Fruit fly (Drosophila melanogaster) whole organism, embryonic: Measurements from ENCODE around the gene CG44405.

Source experiments
- ATbp ChIP-seq: fragments of 200-800 bp; sonication (Bioruptor generic); optimal IDR thresholded peaks from 2 replicates; lab custom pipeline; 2017; ENCODE audit warnings: missing biosample characterization, mild to moderate bottlenecking, missing genetic modification characterization, missing genetic modification reagents
- Abd-B ChIP-seq: fragments of 200-800 bp; sonication (Bioruptor generic); optimal IDR thresholded peaks from 2 replicates; lab custom pipeline; 2018; ENCODE audit warnings: missing biosample characterization, mild to moderate bottlenecking, missing genetic modification characterization, moderate library complexity
- Atf3 ChIP-seq: fragments of 200-800 bp; sonication (Bioruptor generic); optimal IDR thresholded peaks from 3 replicates; lab custom pipeline; 2016; ENCODE audit warnings: missing biosample characterization, missing genetic modification characterization
- BEAF-32 ChIP-seq: fragments of 200-800 bp; sonication (Bioruptor generic); optimal IDR thresholded peaks from 3 replicates; lab custom pipeline; 2017; ENCODE audit warnings: missing biosample characterization, missing genetic modification characterization, mild to moderate bottlenecking, moderate library complexity, missing genetic modification reagents
- CG10565 ChIP-seq: fragments of 200-800 bp; sonication (Bioruptor generic); optimal IDR thresholded peaks from 3 replicates; lab custom pipeline; 2016; ENCODE audit warnings: missing biosample characterization, mild to moderate bottlenecking, missing genetic modification characterization
- CG11456 ChIP-seq: fragments of 200-800 bp; sonication (Bioruptor generic); IDR thresholded peaks from 3 replicates; pipeline ENCODE4 v1.3.6; 2022; ENCODE audit warnings: missing biosample characterization, missing genetic modification characterization
- CG11696 ChIP-seq: fragments of 200-800 bp; sonication (Bioruptor generic); IDR thresholded peaks from 2 replicates; pipeline ENCODE4 v1.3.6; 2022; ENCODE audit warnings: missing biosample characterization, missing genetic modification characterization
- CG15479 ChIP-seq: fragments of 200-800 bp; sonication (Bioruptor generic); optimal IDR thresholded peaks from 3 replicates; lab custom pipeline; 2019; ENCODE audit warnings: missing biosample characterization, mild to moderate bottlenecking, missing genetic modification characterization, moderate library complexity
- CG15514 ChIP-seq: fragments of 200-800 bp; sonication (Bioruptor generic); optimal IDR thresholded peaks from 3 replicates; lab custom pipeline; 2017; ENCODE audit warnings: missing biosample characterization, missing genetic modification characterization, mild to moderate bottlenecking, moderate library complexity, missing genetic modification reagents
- CG17328 ChIP-seq: fragments of 200-800 bp; sonication (Bioruptor generic); IDR thresholded peaks from 2 replicates; pipeline ENCODE4 v1.3.6; 2022; ENCODE audit warnings: missing biosample characterization, missing genetic modification characterization
- CG17359 ChIP-seq: fragments of 200-800 bp; sonication (Bioruptor generic); optimal IDR thresholded peaks from 3 replicates; lab custom pipeline; 2018; ENCODE audit warnings: missing biosample characterization, mild to moderate bottlenecking, missing genetic modification characterization, moderate library complexity
- CG17568 ChIP-seq: fragments of 200-800 bp; sonication (Bioruptor generic); optimal IDR thresholded peaks from 2 replicates; lab custom pipeline; 2018; ENCODE audit warnings: missing biosample characterization, mild to moderate bottlenecking, missing genetic modification characterization, moderate library complexity
- CG2116 ChIP-seq: fragments of 200-800 bp; sonication (Bioruptor generic); optimal IDR thresholded peaks from 3 replicates; lab custom pipeline; 2018; ENCODE audit warnings: missing biosample characterization, mild to moderate bottlenecking, missing genetic modification characterization
- CG2889 ChIP-seq: fragments of 200-800 bp; sonication (Bioruptor generic); IDR thresholded peaks from 3 replicates; pipeline ENCODE4 v1.3.6; 2022; ENCODE audit warnings: missing biosample characterization, missing genetic modification characterization
- CG34376 ChIP-seq: fragments of 200-800 bp; sonication (Bioruptor generic); optimal IDR thresholded peaks from 2 replicates; lab custom pipeline; 2018; ENCODE audit warnings: missing biosample characterization, mild to moderate bottlenecking, missing genetic modification characterization
- CG4282 ChIP-seq: fragments of 200-800 bp; sonication (Bioruptor generic); optimal IDR thresholded peaks from 2 replicates; lab custom pipeline; 2016; ENCODE audit warnings: missing biosample characterization, missing genetic modification characterization
- CG4328 ChIP-seq: fragments of 200-800 bp; sonication (Bioruptor generic); optimal IDR thresholded peaks from 3 replicates; lab custom pipeline; 2017; ENCODE audit warnings: missing biosample characterization, missing genetic modification reagents, missing genetic modification characterization
- CG4730 ChIP-seq: fragments of 200-800 bp; sonication (Bioruptor generic); IDR thresholded peaks from 2 replicates; pipeline ENCODE4 v1.3.6; 2022; ENCODE audit warnings: missing biosample characterization, missing genetic modification characterization
- CG5953 ChIP-seq: fragments of 200-800 bp; sonication (Bioruptor generic); IDR thresholded peaks from 2 replicates; pipeline ENCODE4 v1.3.6; 2022; ENCODE audit warnings: missing biosample characterization, missing genetic modification characterization
- CG8765 ChIP-seq: fragments of 200-800 bp; sonication (Bioruptor generic); IDR thresholded peaks from 2 replicates; pipeline ENCODE4 v1.3.6; 2022; ENCODE audit warnings: missing biosample characterization, missing genetic modification characterization
- Deaf1 ChIP-seq: fragments of 200-800 bp; optimal IDR thresholded peaks from 3 replicates; lab custom pipeline; 2019; ENCODE audit warnings: missing biosample characterization, mild to moderate bottlenecking, missing genetic modification characterization, moderate library complexity
- Dek ChIP-seq: fragments of 200-800 bp; sonication (Bioruptor generic); optimal IDR thresholded peaks from 3 replicates; lab custom pipeline; 2019; ENCODE audit warnings: missing biosample characterization, mild to moderate bottlenecking, missing genetic modification characterization, moderate library complexity
- Fer1 ChIP-seq: fragments of 200-800 bp; sonication (Bioruptor generic); optimal IDR thresholded peaks from 2 replicates; lab custom pipeline; 2017; ENCODE audit warnings: missing biosample characterization, mild to moderate bottlenecking, missing genetic modification characterization
- H2.0 ChIP-seq: fragments of 200-800 bp; sonication (Bioruptor generic); IDR thresholded peaks from 2 replicates; pipeline ENCODE4 v1.3.6; 2022; ENCODE audit warnings: missing biosample characterization, missing genetic modification characterization
- HHEX ChIP-seq: fragments of 200-800 bp; sonication (Bioruptor generic); optimal IDR thresholded peaks from 3 replicates; lab custom pipeline; 2017; ENCODE audit warnings: missing biosample characterization, mild to moderate bottlenecking, missing genetic modification characterization, missing genetic modification reagents
- Mes4 ChIP-seq: fragments of 200-800 bp; sonication (Bioruptor generic); optimal IDR thresholded peaks from 2 replicates; lab custom pipeline; 2016; ENCODE audit warnings: missing biosample characterization, missing genetic modification characterization
- Sox100B ChIP-seq: fragments of 200-800 bp; sonication (Bioruptor generic); optimal IDR thresholded peaks from 3 replicates; lab custom pipeline; 2018; ENCODE audit warnings: missing biosample characterization, mild to moderate bottlenecking, missing genetic modification characterization
- Spps ChIP-seq: fragments of 200-800 bp; sonication (Bioruptor generic); optimal IDR thresholded peaks from 2 replicates; lab custom pipeline; 2018; ENCODE audit warnings: missing biosample characterization, mild to moderate bottlenecking, missing genetic modification characterization
- TFAM ChIP-seq: fragments of 200-800 bp; sonication (Bioruptor generic); optimal IDR thresholded peaks from 2 replicates; lab custom pipeline; 2017; ENCODE audit warnings: missing biosample characterization, missing genetic modification characterization, inconsistent platforms
- al ChIP-seq: fragments of 200-800 bp; sonication (Bioruptor generic); IDR thresholded peaks from 2 replicates; pipeline ENCODE4 v1.3.6; 2022; ENCODE audit warnings: missing biosample characterization, missing genetic modification characterization
- az2 ChIP-seq: fragments of 200-800 bp; sonication (Bioruptor generic); optimal IDR thresholded peaks from 3 replicates; lab custom pipeline; 2016; ENCODE audit warnings: missing biosample characterization, missing genetic modification characterization
- btn ChIP-seq: fragments of 200-800 bp; sonication (Bioruptor generic); optimal IDR thresholded peaks from 2 replicates; lab custom pipeline; 2016; ENCODE audit warnings: missing biosample characterization, missing genetic modification characterization
- cato ChIP-seq: fragments of 200-800 bp; sonication (Bioruptor generic); optimal IDR thresholded peaks from 2 replicates; lab custom pipeline; 2016; ENCODE audit warnings: missing biosample characterization, missing genetic modification characterization, borderline replicate concordance
- caup ChIP-seq: fragments of 200-800 bp; sonication (Bioruptor generic); optimal IDR thresholded peaks from 3 replicates; lab custom pipeline; 2017; ENCODE audit warnings: missing biosample characterization, mild to moderate bottlenecking, missing genetic modification characterization, moderate library complexity; ENCODE audit not compliant: severe bottlenecking
- cwo ChIP-seq: fragments of 200-800 bp; sonication (Bioruptor generic); optimal IDR thresholded peaks from 3 replicates; lab custom pipeline; 2017; ENCODE audit warnings: missing biosample characterization, missing genetic modification characterization, mild to moderate bottlenecking, moderate library complexity, missing genetic modification reagents
- danr ChIP-seq: fragments of 200-800 bp; sonication (Bioruptor generic); IDR thresholded peaks from 2 replicates; pipeline ENCODE4 v1.3.6; 2022; ENCODE audit warnings: missing biosample characterization, missing genetic modification characterization
- fd3F ChIP-seq: fragments of 200-800 bp; sonication (Bioruptor generic); optimal IDR thresholded peaks from 2 replicates; lab custom pipeline; 2018; ENCODE audit warnings: missing biosample characterization, mild to moderate bottlenecking, missing genetic modification characterization, moderate library complexity
- gcm2 ChIP-seq: fragments of 200-800 bp; sonication (Bioruptor generic); optimal IDR thresholded peaks from 2 replicates; lab custom pipeline; 2016; ENCODE audit warnings: missing biosample characterization, missing genetic modification characterization
- gro ChIP-seq: fragments of 200-800 bp; sonication (Bioruptor generic); optimal IDR thresholded peaks from 2 replicates; lab custom pipeline; 2016; ENCODE audit warnings: missing biosample characterization, missing genetic modification characterization
- gsb ChIP-seq: fragments of 200-800 bp; sonication (Bioruptor generic); IDR thresholded peaks from 2 replicates; pipeline ENCODE4 v1.3.6; 2022; ENCODE audit warnings: missing biosample characterization, missing genetic modification characterization
- jing ChIP-seq: fragments of 200-800 bp; sonication (Bioruptor generic); optimal IDR thresholded peaks from 2 replicates; lab custom pipeline; 2018; ENCODE audit warnings: missing biosample characterization, mild to moderate bottlenecking, missing genetic modification characterization
- lbe ChIP-seq: fragments of 200-800 bp; sonication (Bioruptor generic); optimal IDR thresholded peaks from 2 replicates; lab custom pipeline; 2016; ENCODE audit warnings: missing biosample characterization, mild to moderate bottlenecking, missing genetic modification characterization
- mam ChIP-seq: fragments of 200-800 bp; sonication (Bioruptor generic); optimal IDR thresholded peaks from 3 replicates; lab custom pipeline; 2016; ENCODE audit warnings: missing biosample characterization, missing genetic modification characterization
- pan ChIP-seq, 4 experiments: fragments of >200 bp in 3 of 4; fragments of 200-800 bp in 1 of 4; sonication (Bioruptor generic) in 1 of 4; optimal IDR thresholded peaks in 3 of 4; IDR thresholded peaks in 1 of 4; 2 replicates each; pipeline versions ENCODE4 v1.3.6 to Lab custom; 2017 to 2022; ENCODE audit warnings: missing biosample characterization in 2 of 4, missing genetic modification characterization in 2 of 4, mixed read lengths in 1 of 4
- pnt ChIP-seq: fragments of 200-800 bp; sonication (Bioruptor generic); optimal IDR thresholded peaks from 3 replicates; lab custom pipeline; 2016; ENCODE audit warnings: missing biosample characterization, missing genetic modification characterization
- salm ChIP-seq: fragments of 200-800 bp; sonication (Bioruptor generic); optimal IDR thresholded peaks from 2 replicates; lab custom pipeline; 2018; ENCODE audit warnings: missing biosample characterization, mild to moderate bottlenecking, missing genetic modification characterization
- scrt ChIP-seq: fragments of 200-800 bp; sonication (Bioruptor generic); optimal IDR thresholded peaks from 2 replicates; lab custom pipeline; 2018; ENCODE audit warnings: missing biosample characterization, mild to moderate bottlenecking, missing genetic modification characterization, moderate library complexity
- stwl ChIP-seq: fragments of 200-800 bp; sonication (Bioruptor generic); optimal IDR thresholded peaks from 3 replicates; lab custom pipeline; 2018; ENCODE audit warnings: missing biosample characterization, mild to moderate bottlenecking, missing genetic modification characterization, moderate library complexity
- toy ChIP-seq: fragments of 200-800 bp; sonication (Bioruptor generic); IDR thresholded peaks from 2 replicates; pipeline ENCODE4 v1.3.6; 2022; ENCODE audit warnings: missing biosample characterization, missing genetic modification characterization
- tx ChIP-seq: fragments of 200-800 bp; sonication (Bioruptor generic); optimal IDR thresholded peaks from 2 replicates; lab custom pipeline; 2016; ENCODE audit warnings: missing biosample characterization, missing genetic modification characterization
- unpg ChIP-seq: fragments of 200-800 bp; sonication (Bioruptor generic); optimal IDR thresholded peaks from 3 replicates; lab custom pipeline; 2018; ENCODE audit warnings: missing biosample characterization, mild to moderate bottlenecking, missing genetic modification characterization, moderate library complexity

CG44405 gene

DNA sequence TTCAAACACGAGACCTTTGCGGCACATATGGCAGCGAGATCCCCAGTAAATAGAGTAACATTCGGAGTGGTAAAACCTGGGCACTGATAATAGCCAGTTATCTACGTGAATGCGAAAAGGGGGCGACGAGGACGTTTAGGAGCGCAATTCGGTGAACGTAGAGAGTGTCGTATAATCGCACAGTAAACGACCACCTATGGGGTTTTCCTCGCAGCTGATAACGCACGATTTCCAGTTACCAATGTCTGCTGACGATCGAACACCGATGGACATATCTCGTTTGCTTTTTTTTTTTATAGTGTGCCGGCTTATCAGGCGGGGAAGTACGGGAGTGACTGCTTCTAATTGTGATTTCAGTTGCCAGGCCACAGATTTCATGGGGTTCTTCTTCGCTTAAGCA lies 22.4 kb downstream of the CG44405 start (continued):
- TF ChIP-seq CG17359 (tag; lab: Kevin White, UChicago) (no peak), az2 (GFP tag; lab: Kevin White, UChicago) (no peak), pan (optimal IDR thresholded peaks at IDR 0.05; lab: Kevin White, UChicago) (no peak), pan (GFP tag; optimal IDR thresholded peaks at IDR 0.05 in 1 of 2, IDR thresholded peaks at IDR 0.05 in 1 of 2) (no peak), Atf3 (GFP tag; lab: Kevin White, UChicago) (no peak), CG10565 (GFP tag; lab: Kevin White, UChicago) (no peak), HHEX (no peak), btn (GFP tag; lab: Kevin White, UChicago) (no peak), CG17328 (GFP tag; lab: Robert Waterston, UW) (no peak), pnt (no peak), Dek (tag; lab: Kevin White, UChicago) (no peak), Deaf1 (tag; lab: Kevin White, UChicago) (peak; percentile 4), CG17568 (GFP tag; lab: Kevin White, UChicago) (no peak), CG11696 (no peak), CG4730 (GFP tag; lab: Robert Waterston, UW) (no peak), Spps (no peak), CG15479 (GFP tag; lab: Kevin White, UChicago) (peak; percentile 77), ATbp (no peak), caup (GFP tag; lab: Kevin White, UChicago) (peak; percentile 18), danr (GFP tag; lab: Robert Waterston, UW) (no peak), Abd-B (GFP tag; lab: Kevin White, UChicago) (no peak), CG2889 (GFP tag; lab: Robert Waterston, UW) (no peak), BEAF-32 (no peak), CG4282 (GFP tag; lab: Kevin White, UChicago) (no peak), mam (no peak), lbe (GFP tag; lab: Kevin White, UChicago) (no peak), Fer1 (GFP tag; lab: Kevin White, UChicago) (peak; percentile 3), jing (GFP tag; lab: Kevin White, UChicago) (no peak), stwl (tag; lab: Kevin White, UChicago) (no peak), al (GFP tag; lab: Robert Waterston, UW) (no peak), salm (no peak), H2.0 (GFP tag; lab: Robert Waterston, UW) (no peak), gcm2 (GFP tag; lab: Kevin White, UChicago) (no peak), CG8765 (no peak), Sox100B (GFP tag; lab: Kevin White, UChicago) (no peak), CG34376 (GFP tag; lab: Kevin White, UChicago) (peak; percentile 69), Mes4 (no peak), CG5953 (GFP tag; lab: Robert Waterston, UW) (no peak), cwo (GFP tag; lab: Kevin White, UChicago) (peak; percentile 95), CG11456 (GFP tag; lab: Robert Waterston, UW) (no peak), gsb (GFP tag; lab: Robert Waterston, UW) (no peak), TFAM (GFP tag; lab: Kevin White, UChicago) (no peak), gro (GFP tag; lab: Kevin White, UChicago) (no peak), CG15514 (GFP tag; lab: Kevin White, UChicago) (peak; percentile 2), fd3F (GFP tag; lab: Kevin White, UChicago) (no peak), unpg (GFP tag; lab: Kevin White, UChicago) (no peak), CG2116 (no peak), CG4328 (no peak), tx (no peak), cato (GFP tag; lab: Kevin White, UChicago) (no peak), toy (GFP tag; lab: Robert Waterston, UW) (no peak), scrt (no peak)
